Fruit fly (Drosophila melanogaster) whole organism, embryonic: ENCODE data around the gene Ubi-p63E.

Experiments used
- Bteb2 ChIP-seq: fragments of 200-800 bp; sonication (Bioruptor generic); optimal IDR thresholded peaks from 2 replicates; lab custom pipeline; 2016; ENCODE audit warnings: missing biosample characterization, missing genetic modification characterization
- CG11456 ChIP-seq: fragments of 200-800 bp; sonication (Bioruptor generic); IDR thresholded peaks from 3 replicates; pipeline ENCODE4 v1.3.6; 2022; ENCODE audit warnings: missing biosample characterization, missing genetic modification characterization
- CG1233 ChIP-seq: fragments of 200-800 bp; sonication (Bioruptor generic); optimal IDR thresholded peaks from 4 replicates; lab custom pipeline; 2018; ENCODE audit warnings: missing biosample characterization, mild to moderate bottlenecking, missing genetic modification characterization
- CG13424 ChIP-seq: fragments of 200-800 bp; sonication (Bioruptor generic); optimal IDR thresholded peaks from 2 replicates; lab custom pipeline; 2019; ENCODE audit warnings: missing biosample characterization, mild to moderate bottlenecking, missing genetic modification characterization, moderate library complexity
- CG15601 ChIP-seq: fragments of 200-800 bp; sonication (Bioruptor generic); optimal IDR thresholded peaks from 3 replicates; lab custom pipeline; 2019; ENCODE audit warnings: missing biosample characterization, mild to moderate bottlenecking, missing genetic modification characterization, moderate library complexity
- CG17912 ChIP-seq: fragments of 200-800 bp; sonication (Bioruptor generic); optimal IDR thresholded peaks from 2 replicates; lab custom pipeline; 2018; ENCODE audit warnings: missing biosample characterization, mild to moderate bottlenecking, missing genetic modification characterization
- CG18011 ChIP-seq: fragments of 200-800 bp; sonication (Bioruptor generic); optimal IDR thresholded peaks from 2 replicates; lab custom pipeline; 2017; ENCODE audit warnings: missing biosample characterization, missing genetic modification characterization, mild to moderate bottlenecking, moderate library complexity, missing genotype
- CG18262 ChIP-seq: fragments of 200-800 bp; optimal IDR thresholded peaks from 3 replicates; lab custom pipeline; 2019; ENCODE audit warnings: missing biosample characterization, mild to moderate bottlenecking, missing genetic modification characterization, moderate library complexity
- CG2889 ChIP-seq: fragments of 200-800 bp; sonication (Bioruptor generic); IDR thresholded peaks from 3 replicates; pipeline ENCODE4 v1.3.6; 2022; ENCODE audit warnings: missing biosample characterization, missing genetic modification characterization
- CG30020 ChIP-seq: fragments of 200-800 bp; optimal IDR thresholded peaks from 2 replicates; lab custom pipeline; 2019; ENCODE audit warnings: missing biosample characterization, mild to moderate bottlenecking, missing genetic modification characterization, moderate library complexity
- CG3281 ChIP-seq: fragments of 200-800 bp; sonication (Bioruptor generic); optimal IDR thresholded peaks from 3 replicates; lab custom pipeline; 2017; ENCODE audit warnings: missing biosample characterization, mild to moderate bottlenecking, missing genetic modification characterization
- CG3995 ChIP-seq: fragments of 200-800 bp; sonication (Bioruptor generic); optimal IDR thresholded peaks from 3 replicates; lab custom pipeline; 2016; ENCODE audit warnings: missing biosample characterization, missing genetic modification characterization
- CG6813 ChIP-seq: fragments of 200-800 bp; sonication (Bioruptor generic); optimal IDR thresholded peaks from 2 replicates; lab custom pipeline; 2017; ENCODE audit warnings: missing biosample characterization, missing genetic modification characterization, mild to moderate bottlenecking, moderate library complexity, missing genetic modification reagents
- CG6854 ChIP-seq: fragments of 200-800 bp; sonication (Bioruptor generic); optimal IDR thresholded peaks from 3 replicates; lab custom pipeline; 2017; ENCODE audit warnings: missing biosample characterization, mild to moderate bottlenecking, missing genetic modification characterization
- CG7839 ChIP-seq: fragments of 200-800 bp; sonication (Bioruptor generic); optimal IDR thresholded peaks from 3 replicates; lab custom pipeline; 2018; ENCODE audit warnings: missing biosample characterization, mild to moderate bottlenecking, missing genetic modification characterization, moderate library complexity
- CG8290 ChIP-seq, 3 experiments: fragments of 200-800 bp; sonication (Bioruptor generic); optimal IDR thresholded peaks; 2 replicates each; lab custom pipeline; 2016 to 2019; ENCODE audit warnings: missing biosample characterization in 3 of 3, missing genetic modification characterization in 3 of 3, mild to moderate bottlenecking in 2 of 3, moderate library complexity in 1 of 3
- CG9876 ChIP-seq: fragments of 200-800 bp; sonication (Bioruptor generic); optimal IDR thresholded peaks from 2 replicates; lab custom pipeline; 2016; ENCODE audit warnings: missing biosample characterization, missing genetic modification characterization
- CrebB ChIP-seq: fragments of 200-800 bp; sonication (Bioruptor generic); optimal IDR thresholded peaks from 3 replicates; lab custom pipeline; 2018; ENCODE audit warnings: missing biosample characterization, mild to moderate bottlenecking, missing genetic modification characterization
- Ets97D ChIP-seq: fragments of 200-800 bp; sonication (Bioruptor generic); optimal IDR thresholded peaks from 3 replicates; lab custom pipeline; 2016; ENCODE audit warnings: missing biosample characterization, missing genetic modification characterization
- Fer2 ChIP-seq: fragments of 200-800 bp; sonication (Bioruptor generic); optimal IDR thresholded peaks from 2 replicates; lab custom pipeline; 2018; ENCODE audit warnings: missing biosample characterization, mild to moderate bottlenecking, missing genetic modification characterization, moderate library complexity
- Gug ChIP-seq: fragments of 200-800 bp; sonication (Bioruptor generic); IDR thresholded peaks from 4 replicates; pipeline ENCODE4 v1.3.6; 2022; ENCODE audit warnings: missing biosample characterization, missing genetic modification characterization
- Lhr ChIP-seq: fragments of 200-800 bp; sonication (Bioruptor generic); optimal IDR thresholded peaks from 3 replicates; lab custom pipeline; 2017; ENCODE audit warnings: mild to moderate bottlenecking, missing biosample characterization, missing genetic modification reagents, missing genetic modification characterization
- Lpt ChIP-seq: fragments of >200 bp; optimal IDR thresholded peaks from 2 replicates; lab custom pipeline; 2018; ENCODE audit warnings: missing biosample characterization, missing genetic modification characterization
- MESR4 ChIP-seq: fragments of 200-800 bp; sonication (Bioruptor generic); optimal IDR thresholded peaks from 2 replicates; lab custom pipeline; 2018; ENCODE audit warnings: missing biosample characterization, mild to moderate bottlenecking, missing genetic modification characterization, moderate library complexity
- Nf-YB ChIP-seq: fragments of 200-800 bp; sonication (Bioruptor generic); optimal IDR thresholded peaks from 3 replicates; lab custom pipeline; 2019; ENCODE audit warnings: missing biosample characterization, mild to moderate bottlenecking, missing genetic modification characterization, moderate library complexity
- Poxn ChIP-seq: fragments of 200-800 bp; sonication (Bioruptor generic); IDR thresholded peaks from 2 replicates; pipeline ENCODE4 v1.3.6; 2022; ENCODE audit warnings: missing biosample characterization, missing genetic modification characterization
- Rfx ChIP-seq: fragments of 200-800 bp; sonication (Bioruptor generic); IDR thresholded peaks from 2 replicates; pipeline ENCODE4 v1.3.6; 2022; ENCODE audit warnings: missing biosample characterization, missing genetic modification characterization
- ab ChIP-seq: fragments of 200-800 bp; sonication (Bioruptor generic); optimal IDR thresholded peaks from 2 replicates; lab custom pipeline; 2016; ENCODE audit warnings: missing biosample characterization, missing genetic modification characterization
- aop ChIP-seq: fragments of 200-800 bp; sonication (Bioruptor generic); IDR thresholded peaks from 2 replicates; pipeline ENCODE4 v1.3.6; 2022; ENCODE audit warnings: missing biosample characterization, missing genetic modification characterization
- ato ChIP-seq: fragments of 200-800 bp; sonication (Bioruptor generic); IDR thresholded peaks from 2 replicates; pipeline ENCODE4 v1.3.6; 2022; ENCODE audit warnings: missing biosample characterization, missing genetic modification characterization; ENCODE audit not compliant: partially characterized antibody
- bigmax ChIP-seq: fragments of 200-800 bp; sonication (Bioruptor generic); optimal IDR thresholded peaks from 2 replicates; lab custom pipeline; 2018; ENCODE audit warnings: missing biosample characterization, mild to moderate bottlenecking, missing genetic modification characterization
- bowl ChIP-seq: fragments of 200-800 bp; sonication (Bioruptor generic); IDR thresholded peaks from 2 replicates; pipeline ENCODE4 v1.3.6; 2022; ENCODE audit warnings: missing biosample characterization, missing genetic modification characterization
- dimm ChIP-seq: fragments of 200-800 bp; sonication (Bioruptor generic); IDR thresholded peaks from 2 replicates; pipeline ENCODE4 v1.3.6; 2022; ENCODE audit warnings: missing biosample characterization, missing genetic modification characterization
- dmrt99B ChIP-seq: fragments of 200-800 bp; sonication (Bioruptor generic); optimal IDR thresholded peaks from 2 replicates; lab custom pipeline; 2018; ENCODE audit warnings: missing biosample characterization, mild to moderate bottlenecking, missing genetic modification characterization, moderate library complexity
- ems ChIP-seq: fragments of 200-800 bp; sonication (Bioruptor generic); optimal IDR thresholded peaks from 3 replicates; lab custom pipeline; 2016; ENCODE audit warnings: missing biosample characterization, missing genetic modification characterization
- fd96Cb ChIP-seq: fragments of 200-800 bp; sonication (Bioruptor generic); optimal IDR thresholded peaks from 2 replicates; lab custom pipeline; 2018; ENCODE audit warnings: missing biosample characterization, mild to moderate bottlenecking, missing genetic modification characterization, moderate library complexity
- hb ChIP-seq: fragments of 200-800 bp; sonication (Bioruptor generic); IDR thresholded peaks from 3 replicates; pipeline ENCODE4 v1.3.6; 2022; ENCODE audit warnings: missing biosample characterization, missing genetic modification characterization; ENCODE audit not compliant: partially characterized antibody
- ind ChIP-seq: fragments of 200-800 bp; sonication (Bioruptor generic); optimal IDR thresholded peaks from 3 replicates; lab custom pipeline; 2016; ENCODE audit warnings: missing biosample characterization, missing genetic modification characterization
- kah ChIP-seq: fragments of 200-800 bp; sonication (Bioruptor generic); optimal IDR thresholded peaks from 2 replicates; lab custom pipeline; 2018; ENCODE audit warnings: missing biosample characterization, mild to moderate bottlenecking, missing genetic modification characterization
- ken ChIP-seq: fragments of 200-800 bp; sonication (Bioruptor generic); IDR thresholded peaks from 3 replicates; pipeline ENCODE4 v1.3.6; 2022; ENCODE audit warnings: missing biosample characterization, missing genetic modification characterization
- knrl ChIP-seq: fragments of 200-800 bp; sonication (Bioruptor generic); IDR thresholded peaks from 3 replicates; pipeline ENCODE4 v1.3.6; 2022; ENCODE audit warnings: missing biosample characterization, missing genetic modification characterization; ENCODE audit not compliant: partially characterized antibody
- lmd ChIP-seq: fragments of 200-800 bp; sonication (Bioruptor generic); IDR thresholded peaks from 2 replicates; pipeline ENCODE4 v1.3.6; 2022; ENCODE audit warnings: missing biosample characterization, missing genetic modification characterization
- maf-S ChIP-seq: fragments of 200-800 bp; sonication (Bioruptor generic); optimal IDR thresholded peaks from 2 replicates; lab custom pipeline; 2016; ENCODE audit warnings: missing biosample characterization, missing genetic modification characterization
- mam ChIP-seq: fragments of 200-800 bp; sonication (Bioruptor generic); optimal IDR thresholded peaks from 3 replicates; lab custom pipeline; 2016; ENCODE audit warnings: missing biosample characterization, missing genetic modification characterization
- oc ChIP-seq: fragments of 200-800 bp; sonication (Bioruptor generic); optimal IDR thresholded peaks from 2 replicates; lab custom pipeline; 2018; ENCODE audit warnings: missing biosample characterization, mild to moderate bottlenecking, missing genetic modification characterization, moderate library complexity
- repo ChIP-seq: fragments of 200-800 bp; sonication (Bioruptor generic); optimal IDR thresholded peaks from 2 replicates; lab custom pipeline; 2016; ENCODE audit warnings: missing biosample characterization, missing genetic modification characterization
- sisA ChIP-seq: fragments of 200-800 bp; sonication (Bioruptor generic); IDR thresholded peaks from 2 replicates; pipeline ENCODE4 v1.3.6; 2022; ENCODE audit warnings: missing biosample characterization, missing genetic modification characterization
- tap ChIP-seq: fragments of 200-800 bp; optimal IDR thresholded peaks from 3 replicates; lab custom pipeline; 2019; ENCODE audit warnings: missing biosample characterization, mild to moderate bottlenecking, missing genetic modification characterization, moderate library complexity
- tll ChIP-seq, 2 experiments: fragments of 200-800 bp in 1 of 2; fragments of >200 bp in 1 of 2; sonication (Bioruptor generic) in 1 of 2; optimal IDR thresholded peaks; 2 replicates each; lab custom pipeline; 2017 to 2019; ENCODE audit warnings: missing biosample characterization in 2 of 2, missing genetic modification characterization in 2 of 2, mild to moderate bottlenecking in 1 of 2, moderate library complexity in 1 of 2

Gene Ubi-p63E

dm6 chr3L:3855194-3855980 lies 47.6 kb downstream of the Ubi-p63E start (continued):
- TF ChIP-seq tap (tag; lab: Kevin White, UChicago), result no peak
- peak; percentile 75 for TF ChIP-seq CG18262 (tag; lab: Kevin White, UChicago)
- TF ChIP-seq mam, result no peak
- peak; percentile 10 for TF ChIP-seq CG6813 (GFP tag; lab: Kevin White, UChicago)
- TF ChIP-seq dmrt99B, result peak; percentile 53
- TF ChIP-seq Rfx (GFP tag; lab: Robert Waterston, UW), result no peak
- TF ChIP-seq dimm, result no peak
- TF ChIP-seq CrebB (tag; lab: Kevin White, UChicago), result no peak
- TF ChIP-seq Bteb2 (GFP tag; lab: Kevin White, UChicago), result no peak
- no peak for TF ChIP-seq CG6854 (GFP tag; lab: Kevin White, UChicago)
- no peak for TF ChIP-seq ken (GFP tag; lab: Robert Waterston, UW)
- no peak for TF ChIP-seq kah
- peak; percentile 9 for TF ChIP-seq CG8290 (GFP tag; optimal IDR thresholded peaks at IDR 0.05; lab: Kevin White, UChicago)
- TF ChIP-seq CG8290 (tag; optimal IDR thresholded peaks at IDR 0.05; lab: Kevin White, UChicago), result no peak
- no peak for TF ChIP-seq ems (GFP tag; lab: Kevin White, UChicago)
- TF ChIP-seq CG7839, result peak; percentile 49
- TF ChIP-seq CG18011, result no peak
- peak in 1 of 2 experiments; percentile 94 for TF ChIP-seq tll (GFP tag; optimal IDR thresholded peaks at IDR 0.05; lab: Kevin White, UChicago)
- TF ChIP-seq CG9876, result no peak
- TF ChIP-seq MESR4 (GFP tag; lab: Kevin White, UChicago), result no peak
- TF ChIP-seq ab (GFP tag; lab: Kevin White, UChicago), result no peak
- TF ChIP-seq hb (GFP tag; lab: Robert Waterston, UW), result no peak
- TF ChIP-seq Poxn, result no peak
- no peak for TF ChIP-seq knrl (GFP tag; lab: Robert Waterston, UW)
- no peak for TF ChIP-seq CG17912 (GFP tag; lab: Kevin White, UChicago)
- TF ChIP-seq repo, result no peak
- TF ChIP-seq lmd (GFP tag; lab: Robert Waterston, UW), result peak; percentile 47; the same call in 1 of the 2 replicates
- no peak for TF ChIP-seq CG11456 (GFP tag; lab: Robert Waterston, UW)
- peak; percentile 8 for TF ChIP-seq ind (GFP tag; lab: Kevin White, UChicago)
- TF ChIP-seq CG15601 (tag; lab: Kevin White, UChicago), result peak; percentile 59
- no peak for TF ChIP-seq CG2889 (GFP tag; lab: Robert Waterston, UW)
- TF ChIP-seq Ets97D (GFP tag; lab: Kevin White, UChicago), result no peak
- TF ChIP-seq CG1233 (GFP tag; lab: Kevin White, UChicago), result peak; percentile 19
- TF ChIP-seq CG3281 (GFP tag; lab: Kevin White, UChicago), result no peak
- no peak for TF ChIP-seq Fer2
- peak; percentile 63 for TF ChIP-seq CG13424 (tag; lab: Kevin White, UChicago)
- no peak for TF ChIP-seq maf-S (GFP tag; lab: Kevin White, UChicago)
- peak; percentile 53 for TF ChIP-seq sisA (GFP tag; lab: Robert Waterston, UW)
- no peak for TF ChIP-seq bigmax (GFP tag; lab: Kevin White, UChicago)
- TF ChIP-seq oc, result peak; percentile 61
- TF ChIP-seq bowl (GFP tag; lab: Robert Waterston, UW), result no peak
- TF ChIP-seq ato, result no peak
- TF ChIP-seq CG30020 (tag; lab: Kevin White, UChicago), result no peak
- no peak for TF ChIP-seq Lpt (GFP tag; lab: Kevin White, UChicago)
- peak; percentile 82 for TF ChIP-seq Nf-YB (GFP tag; lab: Kevin White, UChicago)
- peak; percentile 32 for TF ChIP-seq Lhr (GFP tag; lab: Kevin White, UChicago)
- no peak for TF ChIP-seq Gug (GFP tag; lab: Robert Waterston, UW)
- TF ChIP-seq CG3995 (GFP tag; lab: Kevin White, UChicago), result no peak
- TF ChIP-seq fd96Cb, result peak; percentile 41
- TF ChIP-seq aop (GFP tag; lab: Robert Waterston, UW), result no peak
